Fruit fly (Drosophila melanogaster): ENCODE measurements around the gene CRMP.
A peak's percentile ranks its signal among the peaks of the same experiment; 100 is the strongest.

Gene CRMP

dm6 chr3R:5620387-5620956, 49.6 kb downstream of the CRMP start (continued):
- TF ChIP-seq Hr38 (GFP tag; optimal IDR thresholded peaks at IDR 0.05) (no peak), CG11762 (GFP tag; optimal IDR thresholded peaks at IDR 0.05; ENCODE audit: insufficient read depth) (peak; percentile 14), Smox (GFP tag; optimal IDR thresholded peaks at IDR 0.05) (peak; percentile 66), spab (GFP tag; optimal IDR thresholded peaks at IDR 0.05) (peak; percentile 48), Hr39 (GFP tag; optimal IDR thresholded peaks at IDR 0.05) (peak; percentile 61), Ets21C (GFP tag; optimal IDR thresholded peaks at IDR 0.05) (peak; percentile 19), CG7368 (GFP tag; optimal IDR thresholded peaks at IDR 0.05) (peak; percentile 36), Gug (GFP tag; IDR thresholded peaks at IDR 0.05) (peak; percentile 51), Eip75B (GFP tag; optimal IDR thresholded peaks at IDR 0.05) (peak; percentile 67), achi (GFP tag; optimal IDR thresholded peaks at IDR 0.05) (peak; percentile 54), CG9139 (GFP tag; optimal IDR thresholded peaks at IDR 0.05) (no peak), CG16779 (tag; optimal IDR thresholded peaks at IDR 0.05) (peak; percentile 16), svp (GFP tag) (peak; percentile 90), CG6276 (GFP tag; optimal IDR thresholded peaks at IDR 0.05) (peak; percentile 58), CG15336 (GFP tag; IDR thresholded peaks at IDR 0.05) (no peak), Hr4 (GFP tag; optimal IDR thresholded peaks at IDR 0.05) (peak; percentile 67)

dm6 chr3R:5621714-5622405, 51.0 kb downstream of the CRMP start:
- TF ChIP-seq CG11762 (GFP tag; optimal IDR thresholded peaks at IDR 0.05; ENCODE audit: insufficient read depth) = no peak
- TF ChIP-seq vri (GFP tag; optimal IDR thresholded peaks at IDR 0.05) = peak; percentile 72
- TF ChIP-seq CG3032 (tag; optimal IDR thresholded peaks at IDR 0.05) = no peak
- TF ChIP-seq dsx (GFP tag; optimal IDR thresholded peaks at IDR 0.05; ENCODE audit: poor library complexity, severe bottlenecking) = peak; percentile 70
- peak; percentile 85 to 86 for TF ChIP-seq ss (GFP tag; optimal IDR thresholded peaks at IDR 0.05)
- no peak for TF ChIP-seq Blimp-1 (GFP tag; optimal IDR thresholded peaks at IDR 0.05)
- no peak for TF ChIP-seq CG31627 (GFP tag; optimal IDR thresholded peaks at IDR 0.05)
- TF ChIP-seq CG8119 (GFP tag; IDR thresholded peaks at IDR 0.05) = 0 out of 3 replicates have a peak, but pooled peaks have one; percentile 25
- TF ChIP-seq cyc (GFP tag; optimal IDR thresholded peaks at IDR 0.05) = no peak
- peak; percentile 25 for TF ChIP-seq CG10669 (GFP tag; optimal IDR thresholded peaks at IDR 0.05)
- peak; percentile 15; the same call in 1 of the 3 replicates for TF ChIP-seq CG6163 (GFP tag; IDR thresholded peaks at IDR 0.05)
- TF ChIP-seq salr (GFP tag; optimal IDR thresholded peaks at IDR 0.05) = no peak
- TF ChIP-seq CG6854 (GFP tag; optimal IDR thresholded peaks at IDR 0.05) = peak; percentile 46
- TF ChIP-seq net (GFP tag; optimal IDR thresholded peaks at IDR 0.05) = peak; percentile 6
- no peak for TF ChIP-seq topi (GFP tag; optimal IDR thresholded peaks at IDR 0.05)
- TF ChIP-seq CG16779 (tag; optimal IDR thresholded peaks at IDR 0.05) = peak; percentile 22
- TF ChIP-seq CG34406 (GFP tag; optimal IDR thresholded peaks at IDR 0.05) = no peak
- no peak for TF ChIP-seq Eip93F (GFP tag; optimal IDR thresholded peaks at IDR 0.05)
- TF ChIP-seq Smox (GFP tag; optimal IDR thresholded peaks at IDR 0.05) = no peak
- TF ChIP-seq fkh (GFP tag; optimal IDR thresholded peaks at IDR 0.05) = no peak
- peak; percentile 69 for TF ChIP-seq CG9139 (GFP tag; optimal IDR thresholded peaks at IDR 0.05)
- TF ChIP-seq esn (GFP tag; optimal IDR thresholded peaks at IDR 0.05) = no peak
- TF ChIP-seq CG8319 (GFP tag; optimal IDR thresholded peaks at IDR 0.05) = no peak
- TF ChIP-seq Eip78C (GFP tag) = peak; percentile 70
- TF ChIP-seq spab (GFP tag; optimal IDR thresholded peaks at IDR 0.05) = peak; percentile 55
- no peak for TF ChIP-seq CG32006 (GFP tag; optimal IDR thresholded peaks at IDR 0.05)
- no peak for TF ChIP-seq fd85E (GFP tag; optimal IDR thresholded peaks at IDR 0.05)
- peak; percentile 67 for TF ChIP-seq CG6276 (GFP tag; optimal IDR thresholded peaks at IDR 0.05)
- TF ChIP-seq pdm3 (GFP tag; optimal IDR thresholded peaks at IDR 0.05) = no peak
- no peak for TF ChIP-seq Lpt (GFP tag; optimal IDR thresholded peaks at IDR 0.05)
- TF ChIP-seq fd59A (GFP tag; optimal IDR thresholded peaks at IDR 0.05) = no peak
- TF ChIP-seq CG1621 (tag; optimal IDR thresholded peaks at IDR 0.05) = peak; percentile 62
- no peak for TF ChIP-seq CG7368 (GFP tag; optimal IDR thresholded peaks at IDR 0.05)
- TF ChIP-seq CG4318 (GFP tag; optimal IDR thresholded peaks at IDR 0.05) = no peak
- TF ChIP-seq CG11902 (GFP tag; optimal IDR thresholded peaks at IDR 0.05) = no peak
- no peak for TF ChIP-seq Hr39 (GFP tag; optimal IDR thresholded peaks at IDR 0.05)
- TF ChIP-seq Ets21C (GFP tag; optimal IDR thresholded peaks at IDR 0.05) = no peak
- no peak for TF ChIP-seq Gug (GFP tag; IDR thresholded peaks at IDR 0.05)
- TF ChIP-seq Hr38 (GFP tag; optimal IDR thresholded peaks at IDR 0.05) = no peak
- peak; percentile 65 for TF ChIP-seq CG6808 (GFP tag; optimal IDR thresholded peaks at IDR 0.05)
- TF ChIP-seq CG11294 (GFP tag; IDR thresholded peaks at IDR 0.05) = no peak
